Worm (Caenorhabditis elegans): Measurements from ENCODE around the gene K07F5.8.

DNA sequence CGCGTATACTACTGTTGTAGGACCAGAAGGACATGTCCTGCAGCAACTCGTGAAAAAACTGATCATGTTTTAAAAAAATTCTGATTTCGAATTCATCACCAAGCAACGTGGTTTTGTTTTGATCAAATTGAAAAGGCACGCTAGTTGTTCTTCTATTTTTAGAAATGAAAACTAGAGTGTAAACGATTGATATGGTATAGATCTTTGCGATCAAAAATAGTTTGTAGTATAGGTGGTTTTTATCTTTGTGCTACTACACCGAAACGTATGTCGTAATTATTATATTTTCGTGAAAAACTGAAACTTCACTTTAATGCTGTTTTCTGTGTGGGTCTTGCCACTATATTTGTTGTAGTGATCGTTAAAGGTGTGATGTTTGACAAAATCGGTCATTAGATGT is 17.3 kb upstream of the K07F5.8 start:
- no peak for TF ChIP-seq nhr-67 (tag; optimal IDR thresholded peaks at IDR 0.05)
- no peak for TF ChIP-seq mdl-1 (tag; optimal IDR thresholded peaks at IDR 0.05)
- no peak for TF ChIP-seq tbx-2 (tag; optimal IDR thresholded peaks at IDR 0.05)
- no peak for TF ChIP-seq ceh-82 (tag; optimal IDR thresholded peaks at IDR 0.05)
- TF ChIP-seq nfya-1 (tag; optimal IDR thresholded peaks at IDR 0.05; ENCODE audit: insufficient read depth): no peak
